Fruit fly (Drosophila melanogaster) whole organism, embryonic: ENCODE results near the gene CG43060.
A peak's percentile ranks its signal among the peaks of the same experiment; 100 is the strongest.

Experiments
- Abd-B ChIP-seq: fragments of 200-800 bp; sonication (Bioruptor generic); optimal IDR thresholded peaks from 2 replicates; lab custom pipeline; 2018; ENCODE audit warnings: missing biosample characterization, mild to moderate bottlenecking, missing genetic modification characterization, moderate library complexity
- BEAF-32 ChIP-seq: fragments of 200-800 bp; sonication (Bioruptor generic); optimal IDR thresholded peaks from 3 replicates; lab custom pipeline; 2017; ENCODE audit warnings: missing biosample characterization, missing genetic modification characterization, mild to moderate bottlenecking, moderate library complexity, missing genetic modification reagents
- CG10267 ChIP-seq: fragments of 200-800 bp; sonication (Bioruptor generic); optimal IDR thresholded peaks from 2 replicates; lab custom pipeline; 2018; ENCODE audit warnings: missing biosample characterization, mild to moderate bottlenecking, missing genetic modification characterization, moderate library complexity
- CG10431 ChIP-seq: fragments of 200-800 bp; sonication (Bioruptor generic); optimal IDR thresholded peaks from 3 replicates; lab custom pipeline; 2018; ENCODE audit warnings: missing biosample characterization, mild to moderate bottlenecking, missing genetic modification characterization
- CG12155 ChIP-seq: fragments of 200-800 bp; sonication (Bioruptor generic); optimal IDR thresholded peaks from 3 replicates; lab custom pipeline; 2016; ENCODE audit warnings: missing biosample characterization, missing genetic modification characterization
- CG12391 ChIP-seq: fragments of 200-800 bp; sonication (Bioruptor generic); optimal IDR thresholded peaks from 3 replicates; lab custom pipeline; 2018; ENCODE audit warnings: missing biosample characterization, mild to moderate bottlenecking, missing genetic modification characterization, moderate library complexity
- CG12659 ChIP-seq: fragments of 200-800 bp; sonication (Bioruptor generic); optimal IDR thresholded peaks from 3 replicates; lab custom pipeline; 2017; ENCODE audit warnings: mild to moderate bottlenecking, missing biosample characterization, missing genetic modification reagents, missing genetic modification characterization
- CG13424 ChIP-seq: fragments of 200-800 bp; sonication (Bioruptor generic); optimal IDR thresholded peaks from 2 replicates; lab custom pipeline; 2019; ENCODE audit warnings: missing biosample characterization, mild to moderate bottlenecking, missing genetic modification characterization, moderate library complexity
- CG15011 ChIP-seq: fragments of 200-800 bp; sonication (Bioruptor generic); optimal IDR thresholded peaks from 3 replicates; lab custom pipeline; 2018; ENCODE audit warnings: missing biosample characterization, mild to moderate bottlenecking, missing genetic modification characterization
- CG15514 ChIP-seq: fragments of 200-800 bp; sonication (Bioruptor generic); optimal IDR thresholded peaks from 3 replicates; lab custom pipeline; 2017; ENCODE audit warnings: missing biosample characterization, missing genetic modification characterization, mild to moderate bottlenecking, moderate library complexity, missing genetic modification reagents
- CG1603 ChIP-seq: fragments of 200-800 bp; sonication (Bioruptor generic); optimal IDR thresholded peaks from 2 replicates; lab custom pipeline; 2019; ENCODE audit warnings: missing biosample characterization, mild to moderate bottlenecking, missing genetic modification characterization, moderate library complexity
- CG18011 ChIP-seq: fragments of 200-800 bp; sonication (Bioruptor generic); optimal IDR thresholded peaks from 2 replicates; lab custom pipeline; 2017; ENCODE audit warnings: missing biosample characterization, missing genetic modification characterization, mild to moderate bottlenecking, moderate library complexity, missing genotype
- CG18262 ChIP-seq: fragments of 200-800 bp; optimal IDR thresholded peaks from 3 replicates; lab custom pipeline; 2019; ENCODE audit warnings: missing biosample characterization, mild to moderate bottlenecking, missing genetic modification characterization, moderate library complexity
- CG2116 ChIP-seq: fragments of 200-800 bp; sonication (Bioruptor generic); optimal IDR thresholded peaks from 3 replicates; lab custom pipeline; 2018; ENCODE audit warnings: missing biosample characterization, mild to moderate bottlenecking, missing genetic modification characterization
- CG2678 ChIP-seq: fragments of 200-800 bp; sonication (Bioruptor generic); optimal IDR thresholded peaks from 3 replicates; lab custom pipeline; 2019; ENCODE audit warnings: missing biosample characterization, mild to moderate bottlenecking, missing genetic modification characterization, moderate library complexity
- CG3847 ChIP-seq: fragments of 200-800 bp; sonication (Bioruptor generic); IDR thresholded peaks from 2 replicates; pipeline ENCODE4 v1.3.6; 2022; ENCODE audit warnings: missing biosample characterization, missing genetic modification characterization
- CG3995 ChIP-seq: fragments of 200-800 bp; sonication (Bioruptor generic); optimal IDR thresholded peaks from 3 replicates; lab custom pipeline; 2016; ENCODE audit warnings: missing biosample characterization, missing genetic modification characterization
- CG7357 ChIP-seq: fragments of 200-800 bp; sonication (Bioruptor generic); IDR thresholded peaks from 3 replicates; pipeline ENCODE4 v1.3.6; 2022; ENCODE audit warnings: missing biosample characterization, missing genetic modification characterization
- CG7839 ChIP-seq: fragments of 200-800 bp; sonication (Bioruptor generic); optimal IDR thresholded peaks from 3 replicates; lab custom pipeline; 2018; ENCODE audit warnings: missing biosample characterization, mild to moderate bottlenecking, missing genetic modification characterization, moderate library complexity
- CG7987 ChIP-seq: fragments of 200-800 bp; sonication (Bioruptor generic); optimal IDR thresholded peaks from 2 replicates; lab custom pipeline; 2018; ENCODE audit warnings: missing biosample characterization, mild to moderate bottlenecking, missing genetic modification characterization, moderate library complexity
- CoRest ChIP-seq: fragments of 200-800 bp; sonication (Bioruptor generic); optimal IDR thresholded peaks from 3 replicates; lab custom pipeline; 2018; ENCODE audit warnings: missing biosample characterization, mild to moderate bottlenecking, missing genetic modification characterization, moderate library complexity
- Dp ChIP-seq: fragments of 200-800 bp; sonication (Bioruptor generic); optimal IDR thresholded peaks from 2 replicates; lab custom pipeline; 2018; ENCODE audit warnings: missing biosample characterization, mild to moderate bottlenecking, missing genetic modification characterization, moderate library complexity
- Hsf ChIP-seq: fragments of 200-800 bp; sonication (Bioruptor generic); optimal IDR thresholded peaks from 3 replicates; lab custom pipeline; 2016; ENCODE audit warnings: missing biosample characterization, missing genetic modification characterization
- MBD-R2 ChIP-seq: fragments of 200-800 bp; sonication (Bioruptor generic); IDR thresholded peaks from 2 replicates; pipeline ENCODE4 v1.3.6; 2022; ENCODE audit warnings: missing biosample characterization, missing genetic modification characterization
- Med ChIP-seq: fragments of 200-800 bp; sonication (Bioruptor generic); peaks from one replicate; lab custom pipeline; 2016; ENCODE audit warnings: missing biosample characterization, missing genetic modification characterization, mild to moderate bottlenecking, inconsistent platforms, moderate library complexity
- ac ChIP-seq: fragments of 200-800 bp; sonication (Bioruptor generic); optimal IDR thresholded peaks from 3 replicates; lab custom pipeline; 2017; ENCODE audit warnings: missing biosample characterization, mild to moderate bottlenecking, missing genetic modification characterization
- bcd ChIP-seq: fragments of 200-800 bp; sonication (Bioruptor generic); optimal IDR thresholded peaks from 2 replicates; lab custom pipeline; 2017; ENCODE audit warnings: missing biosample characterization, mild to moderate bottlenecking, missing genetic modification characterization
- bigmax ChIP-seq: fragments of 200-800 bp; sonication (Bioruptor generic); optimal IDR thresholded peaks from 2 replicates; lab custom pipeline; 2018; ENCODE audit warnings: missing biosample characterization, mild to moderate bottlenecking, missing genetic modification characterization
- cg ChIP-seq: fragments of 200-800 bp; sonication (Bioruptor generic); optimal IDR thresholded peaks from 3 replicates; lab custom pipeline; 2019; ENCODE audit warnings: missing biosample characterization, mild to moderate bottlenecking, missing genetic modification characterization, moderate library complexity
- gem ChIP-seq: fragments of 200-800 bp; sonication (Bioruptor generic); optimal IDR thresholded peaks from 2 replicates; lab custom pipeline; 2019; ENCODE audit warnings: missing biosample characterization, mild to moderate bottlenecking, missing genetic modification characterization, moderate library complexity
- gfzf ChIP-seq: fragments of 200-800 bp; sonication (Bioruptor generic); optimal IDR thresholded peaks from 2 replicates; lab custom pipeline; 2016; ENCODE audit warnings: missing biosample characterization, mild to moderate bottlenecking, missing genetic modification characterization, moderate library complexity
- grau ChIP-seq: fragments of 200-800 bp; optimal IDR thresholded peaks from 3 replicates; lab custom pipeline; 2019; ENCODE audit warnings: missing biosample characterization, mild to moderate bottlenecking, missing genetic modification characterization, moderate library complexity
- jigr1 ChIP-seq: fragments of 200-800 bp; sonication (Bioruptor generic); IDR thresholded peaks from 3 replicates; pipeline ENCODE4 v1.3.6; 2022; ENCODE audit warnings: missing biosample characterization, missing genetic modification characterization
- knrl ChIP-seq: fragments of 200-800 bp; sonication (Bioruptor generic); IDR thresholded peaks from 3 replicates; pipeline ENCODE4 v1.3.6; 2022; ENCODE audit warnings: missing biosample characterization, missing genetic modification characterization; ENCODE audit not compliant: partially characterized antibody
- sc ChIP-seq, 3 experiments: fragments of >200 bp in 2 of 3; fragments of 200-800 bp in 1 of 3; sonication (Bioruptor generic) in 1 of 3; optimal IDR thresholded peaks; 2 replicates in 2 of 3; 3 replicates in 1 of 3; lab custom pipeline; 2017; ENCODE audit warnings: mild to moderate bottlenecking in 1 of 3, missing biosample characterization in 1 of 3, missing genetic modification characterization in 1 of 3, missing genetic modification reagents in 1 of 3
- sd ChIP-seq: fragments of 200-800 bp; sonication (Bioruptor generic); optimal IDR thresholded peaks from 3 replicates; lab custom pipeline; 2018; ENCODE audit warnings: missing biosample characterization, mild to moderate bottlenecking, missing genetic modification characterization, moderate library complexity
- sens ChIP-seq: fragments of 200-800 bp; sonication (Bioruptor generic); peaks from one replicate; lab custom pipeline; 2016; ENCODE audit warnings: missing biosample characterization, missing genetic modification characterization
- ssp ChIP-seq: fragments of 200-800 bp; sonication (Bioruptor generic); IDR thresholded peaks from 2 replicates; pipeline ENCODE4 v1.3.6; 2022; ENCODE audit warnings: missing biosample characterization, missing genetic modification characterization
- stwl ChIP-seq: fragments of 200-800 bp; sonication (Bioruptor generic); optimal IDR thresholded peaks from 3 replicates; lab custom pipeline; 2018; ENCODE audit warnings: missing biosample characterization, mild to moderate bottlenecking, missing genetic modification characterization, moderate library complexity
- sug ChIP-seq: fragments of 200-800 bp; optimal IDR thresholded peaks from 2 replicates; lab custom pipeline; 2019; ENCODE audit warnings: missing biosample characterization, mild to moderate bottlenecking, missing genetic modification characterization, moderate library complexity
- trem ChIP-seq: fragments of 200-800 bp; optimal IDR thresholded peaks from 3 replicates; lab custom pipeline; 2019; ENCODE audit warnings: missing biosample characterization, mild to moderate bottlenecking, missing genetic modification characterization, moderate library complexity
- ttk ChIP-seq: fragments of 200-800 bp; sonication (Bioruptor generic); IDR thresholded peaks from 2 replicates; pipeline ENCODE4 v2.1.2; 2022; ENCODE audit warnings: missing biosample characterization, missing genetic modification characterization

CG43060 gene

dm6 chr3R:7999530-8000116 lies 41.4 kb upstream of the CG43060 start, which contains the start of gene PIG-H (continued):
- TF ChIP-seq CG10431 (peak; percentile 53), CG15011 (GFP tag; lab: Kevin White, UChicago) (no peak), Abd-B (GFP tag; lab: Kevin White, UChicago) (peak; percentile 11), ttk (GFP tag; lab: Robert Waterston, UW) (no peak), sc (optimal IDR thresholded peaks at IDR 0.05; lab: Kevin White, UChicago) (no peak), sc (GFP tag; optimal IDR thresholded peaks at IDR 0.05; lab: Kevin White, UChicago) (no peak), CG1603 (tag; lab: Kevin White, UChicago) (peak; percentile 5), bigmax (GFP tag; lab: Kevin White, UChicago) (no peak), CoRest (tag; lab: Kevin White, UChicago) (peak; percentile 43), bcd (GFP tag; lab: Kevin White, UChicago) (no peak), grau (tag; lab: Kevin White, UChicago) (peak; percentile 20), BEAF-32 (GFP tag; lab: Kevin White, UChicago) (peak; percentile 35), sd (tag; lab: Kevin White, UChicago) (peak; percentile 74), stwl (tag; lab: Kevin White, UChicago) (peak; percentile 28), knrl (GFP tag; lab: Robert Waterston, UW) (no peak), CG18262 (tag; lab: Kevin White, UChicago) (peak; percentile 7), trem (tag; lab: Kevin White, UChicago) (peak; percentile 40), CG7357 (GFP tag; lab: Robert Waterston, UW) (peak; percentile 88), CG7839 (tag; lab: Kevin White, UChicago) (peak; percentile 14), CG18011 (peak; percentile 98), CG2116 (peak; percentile 24), CG15514 (GFP tag; lab: Kevin White, UChicago) (peak; percentile 5), CG2678 (tag; lab: Kevin White, UChicago) (peak; percentile 14), CG12155 (GFP tag; lab: Kevin White, UChicago) (peak; percentile 2), CG3847 (0 out of 2 replicates have a peak, but pooled peaks have one; percentile 33), sens (GFP tag; lab: Kevin White, UChicago) (peak; percentile 51), Dp (GFP tag; lab: Kevin White, UChicago) (peak; percentile 95), CG3995 (GFP tag; lab: Kevin White, UChicago) (peak; percentile 37), gem (tag; lab: Kevin White, UChicago) (peak; percentile 53), CG13424 (tag; lab: Kevin White, UChicago) (peak; percentile 6), ssp (GFP tag; lab: Robert Waterston, UW) (peak; percentile 93), Med (GFP tag; lab: Kevin White, UChicago) (peak; percentile 59), MBD-R2 (peak; percentile 56; the same call in 1 of the 2 replicates), CG12659 (GFP tag; lab: Kevin White, UChicago) (peak; percentile 50), ac (GFP tag; lab: Kevin White, UChicago) (no peak), CG12391 (tag; lab: Kevin White, UChicago) (peak; percentile 20), Hsf (GFP tag; lab: Kevin White, UChicago) (peak; percentile 9), gfzf (GFP tag; lab: Kevin White, UChicago) (peak; percentile 73), sug (tag; lab: Kevin White, UChicago) (peak; percentile 17), cg (GFP tag; lab: Kevin White, UChicago) (no peak), CG7987 (GFP tag; lab: Kevin White, UChicago) (no peak), jigr1 (GFP tag; lab: Robert Waterston, UW) (no peak), CG10267 (peak; percentile 19)
